Worm (Caenorhabditis elegans): ENCODE data around the gene ZC178.2.
"Not testable (repeated sequence)": the region's sequence is repeated elsewhere in the genome, so short reads cannot be mapped to it uniquely, and the experiment has no call there.

Gene ZC178.2

DNA sequence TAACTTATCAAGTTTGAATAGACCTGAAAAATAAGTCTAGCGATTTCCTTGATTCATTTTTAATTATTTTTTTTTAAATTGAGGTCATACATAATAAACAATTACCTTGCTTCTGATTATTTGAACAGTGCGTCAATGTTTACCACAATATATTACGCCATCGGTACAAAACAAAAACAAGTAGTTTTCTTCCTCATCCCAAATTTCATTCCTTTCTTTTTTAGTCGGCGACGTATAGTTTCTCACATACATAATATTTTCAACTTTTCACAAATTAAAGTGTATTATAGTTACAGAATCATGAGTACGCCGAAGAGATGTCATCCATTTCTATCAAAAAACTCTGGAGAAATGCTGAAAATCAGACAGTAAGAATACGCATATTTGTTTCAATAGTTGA is 14.4 kb upstream of the ZC178.2 start, which contains the start of gene droe-8:
Gene droe-8, plus strand, starts transcription at position 301 of the 400 bp plus-strand sequence.
- TF ChIP-seq F49E8.2 (tag; optimal IDR thresholded peaks at IDR 0.05; ENCODE audit: borderline replicate concordance); Y5F2A.4 (GFP tag; optimal IDR thresholded peaks at IDR 0.05); php-3 (GFP tag; IDR thresholded peaks at IDR 0.05): not testable (repeated sequence)

DNA sequence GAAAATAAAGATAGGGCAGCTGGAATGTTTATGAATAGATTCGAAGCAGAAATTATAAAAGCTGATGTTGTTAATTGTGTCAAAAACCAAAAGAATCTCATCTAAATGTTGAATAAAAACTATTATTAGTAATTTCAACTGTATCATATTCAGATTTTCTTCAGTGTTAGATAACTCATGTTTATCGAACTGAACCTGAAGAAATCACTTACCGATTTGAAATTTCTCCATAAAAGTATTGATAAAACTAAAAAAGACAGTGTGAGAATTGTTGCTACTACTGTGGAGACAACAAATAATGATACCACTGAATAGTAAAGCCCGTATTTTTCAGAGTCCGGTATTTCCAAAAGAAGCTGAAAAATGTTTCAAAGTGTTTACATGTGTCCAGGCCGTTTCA is 10.3 kb upstream of the ZC178.2 start, which contains the start of gene ZC196.8:
Gene ZC196.8, minus strand, starts transcription at position 101 of the 400 bp plus-strand sequence.
- not testable (repeated sequence) for TF ChIP-seq dpl-1 (GFP tag; optimal IDR thresholded peaks at IDR 0.05); skn-1 (tag; optimal IDR thresholded peaks at IDR 0.05); nhr-48 (tag; optimal IDR thresholded peaks at IDR 0.05)

- no peak for TF ChIP-seq saeg-2 (GFP tag; IDR thresholded peaks at IDR 0.05)
- peak in 1 of 2 experiments; percentile 97 for TF ChIP-seq unc-62 (GFP tag; optimal IDR thresholded peaks at IDR 0.05 in 1 of 2)
- no peak for TF ChIP-seq unc-62 (tag; optimal IDR thresholded peaks at IDR 0.05)
Measured at ce11 chrV:8718399-8718798, 6.6 kb upstream of the ZC178.2 start.

ce11 chrV:8716175-8716574 is 4.4 kb upstream of the ZC178.2 start, which contains the start of gene glr-5:
Gene glr-5 (plus strand): TSS chrV:8716495.
- TF ChIP-seq unc-39 (tag; optimal IDR thresholded peaks at IDR 0.05) (no peak), pha-4 (GFP tag; IDR thresholded peaks at IDR 0.05) (no peak), pha-4 (tag; optimal IDR thresholded peaks at IDR 0.05) (no peak), dpl-1 (GFP tag; optimal IDR thresholded peaks at IDR 0.05) (no peak), fkh-10 (GFP tag; optimal IDR thresholded peaks at IDR 0.05) (peak; percentile 67), ces-1 (GFP tag; optimal IDR thresholded peaks at IDR 0.05) (peak; percentile 84)

- TF ChIP-seq jun-1 (tag; optimal IDR thresholded peaks at IDR 0.05); gei-8 (GFP tag; optimal IDR thresholded peaks at IDR 0.05); ceh-44 (GFP tag; IDR thresholded peaks at IDR 0.05): not testable (repeated sequence)
Measured at ce11 chrV:8696218-8696617, 15.6 kb downstream of the ZC178.2 start, which contains the start of gene ZC190.10. Gene ZC190.10 (minus strand): TSS chrV:8696318.

ce11 chrV:8687707-8688106 is 24.1 kb downstream of the ZC178.2 start, which contains the start of gene ZC190.8:
Gene ZC190.8 (minus strand): TSS chrV:8687807.
- TF ChIP-seq ceh-82 (tag; optimal IDR thresholded peaks at IDR 0.05) (no peak), aha-1 (tag) (peak; percentile 23)

DNA sequence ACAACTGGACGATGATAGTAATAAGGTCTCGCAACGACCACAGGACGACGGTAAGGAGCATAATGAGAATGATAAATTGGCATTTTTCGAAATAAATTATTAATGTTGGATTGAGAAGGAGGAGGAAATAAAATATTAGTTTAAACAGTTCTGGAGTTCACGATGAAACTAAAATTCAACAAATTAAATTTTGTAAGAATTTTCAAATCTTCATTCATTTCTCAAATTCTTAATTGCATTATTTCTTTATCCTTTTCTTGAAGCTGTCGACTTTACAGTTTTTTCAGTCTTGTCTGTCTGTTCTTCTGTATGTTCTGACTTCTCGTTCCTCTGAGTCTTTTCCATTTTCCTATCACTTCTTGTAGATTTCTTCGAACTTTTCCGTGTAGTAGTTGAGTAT is 25.0 kb downstream of the ZC178.2 start, which contains the start of gene ZC190.7:
Gene ZC190.7, minus strand, starts transcription at position 101 of the 400 bp plus-strand sequence.
- TF ChIP-seq aha-1 (tag): no peak
- TF ChIP-seq pqm-1 (tag; optimal IDR thresholded peaks at IDR 0.05): no peak
- TF ChIP-seq Y5F2A.4 (GFP tag; optimal IDR thresholded peaks at IDR 0.05): no peak
- no peak for TF ChIP-seq dmd-8 (GFP tag; IDR thresholded peaks at IDR 0.05)
- no peak for TF ChIP-seq dmd-6 (GFP tag; IDR thresholded peaks at IDR 0.05)
- no peak for TF ChIP-seq zfp-2 (tag; optimal IDR thresholded peaks at IDR 0.05)

DNA sequence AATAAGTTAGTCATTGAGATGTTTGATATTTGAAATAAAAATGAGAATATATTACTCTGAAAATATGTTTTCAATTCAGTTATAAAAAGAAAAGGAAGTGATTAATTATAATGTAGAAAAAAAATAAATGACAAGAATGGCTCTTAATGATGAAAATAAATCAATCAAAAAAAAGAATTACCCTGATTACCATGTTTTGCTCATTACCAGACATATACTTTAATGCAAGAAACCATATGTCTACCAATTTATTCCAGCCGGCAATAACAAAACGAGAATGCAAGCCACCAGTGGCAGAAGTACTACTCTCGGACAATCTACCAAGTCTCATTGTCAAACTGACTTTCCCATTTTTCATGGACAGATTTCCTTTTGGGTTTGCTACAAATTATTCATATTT is 28.0 kb downstream of the ZC178.2 start:
- TF ChIP-seq F37D6.2 (tag; optimal IDR thresholded peaks at IDR 0.05): no peak
- no peak for TF ChIP-seq nhr-28 (tag; optimal IDR thresholded peaks at IDR 0.05)

ce11 chrV:8682719-8683118 is 29.1 kb downstream of the ZC178.2 start, which contains the start of gene cln-3.3:
Gene cln-3.3 (plus strand): TSS chrV:8683052.
- TF ChIP-seq pqm-1 (tag; optimal IDR thresholded peaks at IDR 0.05) (peak; percentile 66), saeg-2 (GFP tag; IDR thresholded peaks at IDR 0.05) (no peak), php-3 (GFP tag; IDR thresholded peaks at IDR 0.05) (peak; percentile 93), mdl-1 (tag; optimal IDR thresholded peaks at IDR 0.05) (peak in 1 of 2 experiments; percentile 42), daf-12 (tag; optimal IDR thresholded peaks at IDR 0.05) (no peak), mxl-3 (GFP tag; optimal IDR thresholded peaks at IDR 0.05) (peak; percentile 58), daf-16 (GFP tag; optimal IDR thresholded peaks at IDR 0.05) (no peak), daf-16 (tag; optimal IDR thresholded peaks at IDR 0.05) (peak; percentile 67)
